Fruit fly (Drosophila melanogaster) whole organism, prepupa: Measurements from ENCODE around the gene pall.

Experiments used
- Hr39 ChIP-seq: fragments of 200-800 bp; sonication (Bioruptor generic); optimal IDR thresholded peaks from 2 replicates; lab custom pipeline; 2016; ENCODE audit warnings: missing biosample characterization, missing genetic modification characterization
- Lpt ChIP-seq: fragments of 200-800 bp; sonication (Bioruptor generic); optimal IDR thresholded peaks from 3 replicates; lab custom pipeline; 2016; ENCODE audit warnings: missing biosample characterization, missing genetic modification characterization
- Smox ChIP-seq: fragments of 200-800 bp; sonication (Bioruptor generic); optimal IDR thresholded peaks from 3 replicates; lab custom pipeline; 2016; ENCODE audit warnings: missing biosample characterization, missing genetic modification characterization

- no peak for TF ChIP-seq Smox (GFP tag; lab: Kevin White, UChicago)
- TF ChIP-seq Hr39 (GFP tag; lab: Kevin White, UChicago), result no peak
- no peak for TF ChIP-seq Lpt
Observed at dm6 chr3L:9499919-9500807, 12.6 kb upstream of the pall start.
